Comparison of ENCODE assay signal across 2 worm cellular contexts in genomic region chrIV:12849030-12849560, ce11.
TF ChIP-seq lines count a peak whose summit lies in the region.

TSS of gene srf-3 (plus strand) at chrIV:12849510.

TF ChIP-seq in whole organism, L2 larva, 48 proteins besides CTCF, POLR2A, EP300 and RAD21 (continued from another document):
- TF ChIP-seq mdl-1 (tag; optimal IDR thresholded peaks at IDR 0.05; lab: Kevin White, UChicago) = no peak

TF ChIP-seq in whole organism, L4 larva, 104 proteins besides CTCF, POLR2A, EP300 and RAD21 (continued from another document):
- TF ChIP-seq aha-1 (tag; lab: Kevin White, UChicago) (peak; percentile 41), ceh-32 (tag; optimal IDR thresholded peaks at IDR 0.05; lab: Kevin White, UChicago; ENCODE audit: poor library complexity) (no peak), lin-38 (GFP tag; IDR thresholded peaks at IDR 0.05; lab: Robert Waterston, UW) (no peak), zfp-2 (tag; optimal IDR thresholded peaks at IDR 0.05; lab: Kevin White, UChicago) (no peak), Y5F2A.4 (GFP tag; optimal IDR thresholded peaks at IDR 0.05; lab: Kevin White, UChicago) (no peak), set-16 (GFP tag; IDR thresholded peaks at IDR 0.05; lab: Robert Waterston, UW) (no peak), F26F4.8 (GFP tag; conservative IDR thresholded peaks at IDR 0.05; lab: Robert Waterston, UW) (no peak), mxl-2 (GFP tag; conservative IDR thresholded peaks at IDR 0.05; lab: Robert Waterston, UW) (no peak), attf-4 (tag; optimal IDR thresholded peaks at IDR 0.05; lab: Kevin White, UChicago) (no peak), R02D3.7 (tag; optimal IDR thresholded peaks at IDR 0.05; lab: Kevin White, UChicago) (no peak)
TF ChIP-seq in whole organism, L4 larva: peak in this region for 6.
